Fruit fly (Drosophila melanogaster): ENCODE results near the gene CG11756.

CG11756 gene

DNA sequence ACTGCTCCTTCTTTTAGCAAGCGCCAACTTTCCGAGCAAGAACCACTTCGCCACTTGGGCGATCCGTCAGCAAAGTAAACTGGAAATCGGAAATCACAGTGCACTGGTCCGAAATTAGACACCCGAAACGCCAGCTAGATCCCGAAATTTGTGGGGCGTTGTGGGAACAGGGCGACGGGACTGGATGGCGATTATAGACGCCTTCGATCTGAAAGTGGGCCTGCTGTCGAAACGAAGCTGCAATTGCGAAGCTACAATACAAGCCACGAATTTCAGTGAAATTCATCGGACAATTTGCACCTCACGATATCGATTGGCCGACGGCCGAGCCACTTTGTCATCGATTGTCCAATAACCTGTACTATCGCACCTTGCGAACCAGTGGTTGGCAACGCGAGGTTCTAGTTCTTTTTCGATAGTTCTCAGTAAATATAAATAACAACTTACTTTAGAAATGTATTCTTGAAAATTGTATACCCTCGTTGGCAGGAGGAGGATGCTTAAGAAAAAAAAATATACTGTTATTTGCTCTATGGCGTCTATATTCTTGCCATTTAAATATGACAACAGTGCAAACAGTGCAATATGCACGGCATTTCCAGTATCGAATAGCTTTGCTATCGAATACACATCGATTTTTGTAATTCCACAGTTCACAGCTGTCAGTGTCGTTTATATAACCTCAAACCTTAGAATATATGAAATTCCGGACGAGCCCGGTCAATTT is 20.0 kb downstream of the CG11756 start, which contains the start of the genes hop and Tim8 (continued):
- TF ChIP-seq CG14050 (GFP tag; IDR thresholded peaks at IDR 0.05) (no peak), dan (GFP tag; IDR thresholded peaks at IDR 0.05) (no peak), Hr3 (GFP tag; optimal IDR thresholded peaks at IDR 0.05) (no peak), CG3995 (GFP tag; optimal IDR thresholded peaks at IDR 0.05) (peak; percentile 73), CG2199 (GFP tag; IDR thresholded peaks at IDR 0.05) (no peak), p53 (GFP tag; optimal IDR thresholded peaks at IDR 0.05) (no peak), cas (GFP tag; IDR thresholded peaks at IDR 0.05) (no peak), crc (GFP tag; optimal IDR thresholded peaks at IDR 0.05) (no peak), en (GFP tag; optimal IDR thresholded peaks at IDR 0.05) (no peak), Antp (GFP tag; optimal IDR thresholded peaks at IDR 0.05) (no peak), slp2 (GFP tag; optimal IDR thresholded peaks at IDR 0.05) (no peak), ash1 (GFP tag; optimal IDR thresholded peaks at IDR 0.05) (no peak), CG1647 (GFP tag; optimal IDR thresholded peaks at IDR 0.05) (no peak), CG10267 (tag; optimal IDR thresholded peaks at IDR 0.05) (peak; percentile 41), mld (GFP tag; IDR thresholded peaks at IDR 0.05; ENCODE audit: partially characterized antibody) (peak; percentile 85), CG12659 (GFP tag; optimal IDR thresholded peaks at IDR 0.05) (peak; percentile 66), stwl (tag; optimal IDR thresholded peaks at IDR 0.05) (peak; percentile 51), sim (GFP tag; IDR thresholded peaks at IDR 0.05) (no peak), maf-S (GFP tag; optimal IDR thresholded peaks at IDR 0.05) (no peak), sr (GFP tag; IDR thresholded peaks at IDR 0.05) (no peak), Lhr (GFP tag; optimal IDR thresholded peaks at IDR 0.05) (no peak), ranshi (GFP tag; IDR thresholded peaks at IDR 0.05) (no peak), CG6791 (GFP tag; IDR thresholded peaks at IDR 0.05; ENCODE audit: partially characterized antibody) (peak; percentile 86), wek (GFP tag; optimal IDR thresholded peaks at IDR 0.05) (no peak), CG17568 (GFP tag; optimal IDR thresholded peaks at IDR 0.05) (no peak), stc (GFP tag; IDR thresholded peaks at IDR 0.05) (no peak), NC2α (GFP tag; optimal IDR thresholded peaks at IDR 0.05) (no peak), tgo (GFP tag; IDR thresholded peaks at IDR 0.05) (no peak), ken (GFP tag; IDR thresholded peaks at IDR 0.05) (no peak), CG6683 (GFP tag; optimal IDR thresholded peaks at IDR 0.05) (no peak), bab2 (GFP tag; optimal IDR thresholded peaks at IDR 0.05) (no peak), Bdp1 (GFP tag; optimal IDR thresholded peaks at IDR 0.05) (no peak), Dp (GFP tag; optimal IDR thresholded peaks at IDR 0.05) (peak; percentile 44), Oaz (GFP tag; IDR thresholded peaks at IDR 0.05) (no peak), Bteb2 (GFP tag; optimal IDR thresholded peaks at IDR 0.05) (no peak), CG30403 (GFP tag; optimal IDR thresholded peaks at IDR 0.05) (no peak), Bgb (GFP tag; IDR thresholded peaks at IDR 0.05; ENCODE audit: partially characterized antibody) (peak; percentile 90), CG34422 (GFP tag; IDR thresholded peaks at IDR 0.05) (no peak), Sox102F (GFP tag; optimal IDR thresholded peaks at IDR 0.05) (no peak), Sox100B (GFP tag; optimal IDR thresholded peaks at IDR 0.05) (no peak), Blimp-1 (GFP tag; optimal IDR thresholded peaks at IDR 0.05) (no peak), abd-A (tag; optimal IDR thresholded peaks at IDR 0.05) (no peak), CG14441 (GFP tag; IDR thresholded peaks at IDR 0.05) (no peak), CG10209 (GFP tag; optimal IDR thresholded peaks at IDR 0.05) (no peak), inv (GFP tag; IDR thresholded peaks at IDR 0.05; ENCODE audit: partially characterized antibody) (peak; percentile 87), aop (GFP tag; IDR thresholded peaks at IDR 0.05) (no peak), H2.0 (GFP tag; IDR thresholded peaks at IDR 0.05) (no peak), CG34224 (GFP tag; IDR thresholded peaks at IDR 0.05; ENCODE audit: partially characterized antibody) (peak; percentile 83), amos (GFP tag; IDR thresholded peaks at IDR 0.05; ENCODE audit: partially characterized antibody) (peak; percentile 89), Med (GFP tag) (peak; percentile 67)
